Worm (Caenorhabditis elegans) whole organism, midembryonic: Measurements from ENCODE around the gene paic-1.

Experiments used
- T22C8.4 ChIP-seq: fragments of 200-800 bp; sonication (Bioruptor generic); IDR thresholded peaks from 2 replicates; pipeline ENCODE4 v1.3.6; 2022; ENCODE audit warnings: missing genetic modification characterization, missing compliant biosample characterization
- cog-1 ChIP-seq: sonication (generic microtip); optimal IDR thresholded peaks from 2 replicates; lab custom pipeline; 2016; ENCODE audit warnings: missing genetic modification characterization, missing compliant biosample characterization
- flt-1 ChIP-seq: fragments of 200-800 bp; sonication (Bioruptor generic); IDR thresholded peaks from 2 replicates; pipeline ENCODE4 v1.3.6; 2022; ENCODE audit warnings: missing genetic modification characterization, missing compliant biosample characterization
- klf-2 ChIP-seq: fragments of 200-800 bp; sonication (Bioruptor generic); conservative IDR thresholded peaks from 2 replicates; pipeline ENCODE4 v1.3.6; 2022; ENCODE audit warnings: missing genetic modification reagents, missing genetic modification characterization, missing compliant biosample characterization
- med-1 ChIP-seq: sonication (generic microtip); optimal IDR thresholded peaks from 2 replicates; lab custom pipeline; 2017; ENCODE audit warnings: missing genetic modification characterization, mild to moderate bottlenecking, missing compliant biosample characterization, antibody characterized with exemption, missing genetic modification reagents; ENCODE audit not compliant: insufficient read depth
- ref-1 ChIP-seq: fragments of 200-800 bp; sonication (Bioruptor generic); conservative IDR thresholded peaks from 2 replicates; pipeline ENCODE4 v1.3.6; 2022; ENCODE audit warnings: missing genetic modification reagents, missing genetic modification characterization, missing compliant biosample characterization
- tab-1 ChIP-seq: fragments of 200-800 bp; sonication (Bioruptor generic); IDR thresholded peaks from 2 replicates; pipeline ENCODE4 v1.3.6; 2022; ENCODE audit warnings: missing genetic modification characterization, missing compliant biosample characterization
- ztf-23 ChIP-seq: fragments of 200-800 bp; sonication (Bioruptor generic); IDR thresholded peaks from 2 replicates; pipeline ENCODE4 v1.3.6; 2022; ENCODE audit warnings: missing genetic modification reagents, missing genetic modification characterization, missing compliant biosample characterization
- ztf-29 ChIP-seq: fragments of 200-800 bp; sonication (Bioruptor generic); IDR thresholded peaks from 2 replicates; pipeline ENCODE4 v1.3.6; 2022; ENCODE audit warnings: missing genetic modification reagents, missing genetic modification characterization, missing compliant biosample characterization

The paic-1 gene

DNA sequence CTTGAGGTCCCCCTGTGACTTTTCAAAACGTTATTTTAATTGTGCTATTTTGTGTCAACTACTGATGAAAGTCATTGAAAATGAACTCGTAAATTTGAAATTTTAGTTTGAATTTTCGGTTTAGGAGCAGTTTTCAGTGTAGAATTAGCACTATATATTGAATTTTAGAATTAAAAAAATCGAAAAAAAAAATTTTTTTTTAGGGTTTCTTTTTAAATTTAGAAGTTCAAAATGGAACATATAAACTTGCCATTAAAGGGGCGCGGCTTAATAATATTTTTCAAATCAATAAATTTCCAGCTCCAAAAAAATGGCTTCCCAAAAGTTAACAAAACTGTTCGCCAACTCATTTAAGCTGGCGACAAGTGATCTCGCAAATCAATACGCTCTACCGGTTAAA, 21.4 kb downstream of the paic-1 start, which contains the start of gene H20J04.9:
Gene H20J04.9 (plus strand): TSS at position 301 of the 400 bp plus-strand sequence.
- no peak for TF ChIP-seq ztf-29
- TF ChIP-seq T22C8.4 (GFP tag; lab: Robert Waterston, UW), result no peak

DNA sequence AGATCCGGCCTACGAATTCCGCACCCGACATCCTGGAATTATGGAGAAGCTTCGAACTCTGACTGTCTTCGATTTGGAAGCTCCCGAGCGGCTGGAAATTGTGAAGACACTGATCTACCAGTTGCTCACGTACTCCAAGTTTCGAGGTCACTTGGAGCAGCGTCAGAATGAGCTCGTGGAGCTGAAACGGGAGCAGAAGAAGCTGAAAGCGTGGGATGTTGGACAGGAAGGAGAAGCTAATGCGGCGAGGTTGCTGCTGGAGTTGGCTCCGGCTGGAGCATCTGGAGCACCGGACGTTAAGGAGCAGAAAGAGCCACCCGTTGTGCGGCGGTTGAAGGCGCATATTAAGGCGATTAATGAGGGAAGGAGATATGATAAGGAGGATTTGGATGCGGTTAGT, 28.0 kb downstream of the paic-1 start:
- TF ChIP-seq klf-2 (no peak), ref-1 (GFP tag; lab: Robert Waterston, UW) (no peak), ztf-23 (GFP tag; lab: Robert Waterston, UW) (no peak)

DNA sequence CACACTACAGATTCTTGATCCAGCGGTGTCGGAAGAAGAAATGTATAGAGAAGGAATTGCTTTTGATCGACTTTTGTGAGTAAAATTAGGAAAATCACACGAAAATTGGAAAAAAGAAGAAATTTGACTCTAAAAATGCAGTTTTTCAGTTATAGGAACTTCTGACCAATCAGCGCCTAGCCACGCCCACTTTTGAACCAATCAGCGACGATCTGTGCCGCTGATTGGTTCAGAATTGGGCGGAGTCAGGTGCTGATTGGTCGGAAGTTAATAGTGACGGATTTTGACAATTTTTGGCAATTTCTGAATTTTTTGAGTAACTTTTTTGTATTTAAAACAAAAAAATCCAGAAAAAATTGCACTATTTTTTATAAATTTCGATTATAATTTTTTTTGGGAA, 30.8 kb downstream of the paic-1 start:
- TF ChIP-seq cog-1 (tag; lab: Kevin White, UChicago) (no peak), T22C8.4 (GFP tag; lab: Robert Waterston, UW) (no peak), tab-1 (GFP tag; lab: Robert Waterston, UW) (no peak), ref-1 (GFP tag; lab: Robert Waterston, UW) (no peak), flt-1 (GFP tag; lab: Robert Waterston, UW) (no peak), klf-2 (no peak), med-1 (GFP tag; lab: Kevin White, UChicago) (no peak), ztf-23 (GFP tag; lab: Robert Waterston, UW) (no peak), ztf-29 (no peak)

DNA sequence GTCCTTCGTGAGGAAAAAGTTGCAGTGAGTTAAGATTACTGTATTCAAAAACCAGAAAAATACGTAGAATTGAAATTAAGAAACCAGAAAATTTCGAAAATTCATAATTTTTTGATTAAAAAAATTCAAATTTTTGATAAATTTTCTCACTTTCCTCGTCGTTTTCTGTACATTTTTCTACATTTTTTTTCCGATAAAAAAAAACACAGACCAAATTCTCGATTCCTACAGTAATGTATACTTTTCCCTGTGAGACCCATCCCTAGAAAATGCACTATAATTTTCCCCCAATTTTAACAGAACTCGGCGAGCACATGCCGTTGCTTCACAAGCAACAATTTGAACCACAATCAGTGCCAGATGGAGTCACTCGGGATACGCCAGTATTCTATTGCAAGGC, 32.4 kb downstream of the paic-1 start, which contains the start of gene athp-2:
Gene athp-2 (plus strand): TSS at position 301 of the 400 bp plus-strand sequence.
- TF ChIP-seq ref-1 (GFP tag; lab: Robert Waterston, UW), result no peak
- TF ChIP-seq T22C8.4 (GFP tag; lab: Robert Waterston, UW), result no peak
- no peak for TF ChIP-seq flt-1 (GFP tag; lab: Robert Waterston, UW)
- TF ChIP-seq ztf-29, result no peak
- TF ChIP-seq cog-1 (tag; lab: Kevin White, UChicago), result no peak
- TF ChIP-seq med-1 (GFP tag; lab: Kevin White, UChicago), result no peak
- TF ChIP-seq tab-1 (GFP tag; lab: Robert Waterston, UW), result no peak
- no peak for TF ChIP-seq klf-2
- TF ChIP-seq ztf-23 (GFP tag; lab: Robert Waterston, UW), result no peak

DNA sequence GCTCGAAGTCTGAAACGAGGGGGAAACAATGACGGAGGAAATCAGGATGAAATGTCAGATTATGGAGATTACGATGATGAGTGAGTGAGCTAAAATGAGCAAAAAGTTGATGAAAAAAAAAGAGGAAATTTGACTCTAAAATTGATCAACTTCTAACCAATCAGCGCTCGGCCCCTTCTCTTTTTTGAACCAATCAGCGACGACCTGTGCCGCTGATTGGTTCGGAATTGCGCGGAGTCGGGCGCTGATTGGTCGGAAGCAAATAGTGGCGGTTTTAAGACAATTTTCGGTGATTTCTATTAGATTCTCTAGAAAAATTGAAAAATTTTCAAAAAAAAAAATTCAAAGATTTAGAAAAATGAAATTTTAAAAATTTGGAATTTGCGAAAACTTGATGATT, 34.6 kb downstream of the paic-1 start:
- TF ChIP-seq T22C8.4 (GFP tag; lab: Robert Waterston, UW) (no peak), ztf-23 (GFP tag; lab: Robert Waterston, UW) (no peak), cog-1 (tag; lab: Kevin White, UChicago) (no peak), flt-1 (GFP tag; lab: Robert Waterston, UW) (no peak), med-1 (GFP tag; lab: Kevin White, UChicago) (no peak), tab-1 (GFP tag; lab: Robert Waterston, UW) (no peak), ref-1 (GFP tag; lab: Robert Waterston, UW) (no peak), ztf-29 (no peak), klf-2 (no peak)

DNA sequence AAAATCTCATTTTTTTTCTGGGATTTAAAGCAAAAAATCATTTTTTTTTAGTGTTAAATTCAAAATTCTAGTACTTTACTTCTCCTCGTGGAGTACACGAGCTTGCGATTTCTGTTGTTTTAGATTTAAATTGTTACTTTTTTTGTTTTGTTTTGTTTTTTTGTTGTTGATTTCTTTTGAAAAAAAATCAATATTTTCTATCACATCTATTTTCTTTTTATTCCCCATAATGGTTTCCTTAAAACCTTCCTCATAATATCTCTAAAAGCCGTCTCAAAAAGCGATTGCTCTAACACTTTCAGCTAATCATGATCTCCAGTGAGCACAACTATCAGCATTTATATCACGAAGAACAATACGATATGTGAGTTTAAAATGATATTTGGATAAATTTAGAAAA, 37.9 kb downstream of the paic-1 start, which contains the start of gene madf-3:
Gene madf-3 (plus strand): TSS at position 301 of the 400 bp plus-strand sequence.
- TF ChIP-seq cog-1 (tag; lab: Kevin White, UChicago) (no peak), med-1 (GFP tag; lab: Kevin White, UChicago) (no peak), klf-2 (no peak), ref-1 (GFP tag; lab: Robert Waterston, UW) (no peak), ztf-29 (no peak), T22C8.4 (GFP tag; lab: Robert Waterston, UW) (no peak), tab-1 (GFP tag; lab: Robert Waterston, UW) (no peak), flt-1 (GFP tag; lab: Robert Waterston, UW) (no peak), ztf-23 (GFP tag; lab: Robert Waterston, UW) (no peak)

DNA sequence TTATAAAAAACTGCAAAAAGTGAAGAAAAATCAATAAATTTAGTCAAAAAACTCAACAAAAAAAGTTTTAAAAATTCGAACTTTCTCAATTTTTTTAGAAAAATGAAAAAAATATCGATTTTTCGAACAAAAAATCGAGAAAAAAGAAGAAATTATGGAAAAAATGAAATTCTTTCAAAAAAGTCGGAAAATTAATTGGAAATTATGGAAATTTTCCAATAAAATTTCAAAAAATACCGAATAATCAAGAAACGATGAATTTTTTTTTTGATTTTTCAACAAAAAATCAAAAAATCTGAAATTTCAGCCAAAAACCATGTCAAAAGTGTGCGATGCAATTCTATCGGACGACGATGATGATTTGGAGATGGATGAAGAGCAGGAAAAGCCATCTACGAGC, 43.6 kb downstream of the paic-1 start, which contains the start of gene H20J04.4:
Gene H20J04.4 (plus strand): TSS at position 301 of the 400 bp plus-strand sequence.
- TF ChIP-seq med-1 (GFP tag; lab: Kevin White, UChicago) (no peak), cog-1 (tag; lab: Kevin White, UChicago) (no peak), ztf-29 (no peak), tab-1 (GFP tag; lab: Robert Waterston, UW) (no peak), T22C8.4 (GFP tag; lab: Robert Waterston, UW) (no peak)

DNA sequence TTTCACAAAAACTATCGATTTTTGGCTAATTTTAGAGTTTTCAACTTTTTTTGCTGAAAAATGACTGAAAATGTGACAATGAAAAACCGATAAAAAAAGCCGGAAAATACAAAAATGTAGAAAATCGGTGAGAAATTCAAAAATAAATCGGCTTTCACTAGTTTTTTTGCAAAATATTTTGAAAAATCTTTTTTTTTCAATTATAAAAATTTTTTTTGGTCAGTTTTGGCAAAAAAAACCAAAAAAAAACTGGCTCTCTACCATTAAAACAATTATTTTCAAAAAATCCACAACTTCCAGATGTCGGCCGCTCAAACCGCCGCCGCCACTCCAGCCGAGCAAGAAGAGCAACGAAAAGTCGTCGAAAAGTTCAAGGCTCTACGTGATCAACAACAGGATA, 45.9 kb downstream of the paic-1 start, which contains the start of gene pfd-2:
Gene pfd-2 (plus strand): TSS at position 301 of the 400 bp plus-strand sequence.
- TF ChIP-seq ztf-29 (no peak), tab-1 (GFP tag; lab: Robert Waterston, UW) (no peak), flt-1 (GFP tag; lab: Robert Waterston, UW) (no peak)

DNA sequence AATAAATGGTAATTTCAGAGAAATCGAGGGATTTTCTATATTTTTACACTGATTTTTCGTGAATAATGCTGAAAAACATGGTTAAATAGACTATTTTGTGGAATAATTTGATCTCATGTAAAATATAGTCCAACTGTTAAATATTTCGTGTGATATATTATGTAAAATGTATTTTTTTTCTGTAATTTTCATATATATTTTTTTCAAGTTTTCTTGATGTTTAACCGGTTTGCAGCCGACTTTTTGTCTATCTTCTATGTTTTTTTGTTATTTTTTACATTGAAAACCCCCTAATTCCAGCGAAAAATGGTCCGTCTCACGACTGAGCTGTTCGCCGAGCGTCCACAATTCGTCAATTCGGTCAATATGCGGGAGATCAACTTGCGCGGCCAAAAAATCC, 48.3 kb downstream of the paic-1 start, which contains the start of gene mog-2:
Gene mog-2 (plus strand): TSS at position 301 of the 400 bp plus-strand sequence.
- no peak for TF ChIP-seq cog-1 (tag; lab: Kevin White, UChicago)
- no peak for TF ChIP-seq med-1 (GFP tag; lab: Kevin White, UChicago)
- TF ChIP-seq klf-2, result no peak
- TF ChIP-seq tab-1 (GFP tag; lab: Robert Waterston, UW), result no peak
- TF ChIP-seq ztf-29, result no peak
- no peak for TF ChIP-seq flt-1 (GFP tag; lab: Robert Waterston, UW)
- no peak for TF ChIP-seq ztf-23 (GFP tag; lab: Robert Waterston, UW)
- TF ChIP-seq T22C8.4 (GFP tag; lab: Robert Waterston, UW), result no peak
- no peak for TF ChIP-seq ref-1 (GFP tag; lab: Robert Waterston, UW)

DNA sequence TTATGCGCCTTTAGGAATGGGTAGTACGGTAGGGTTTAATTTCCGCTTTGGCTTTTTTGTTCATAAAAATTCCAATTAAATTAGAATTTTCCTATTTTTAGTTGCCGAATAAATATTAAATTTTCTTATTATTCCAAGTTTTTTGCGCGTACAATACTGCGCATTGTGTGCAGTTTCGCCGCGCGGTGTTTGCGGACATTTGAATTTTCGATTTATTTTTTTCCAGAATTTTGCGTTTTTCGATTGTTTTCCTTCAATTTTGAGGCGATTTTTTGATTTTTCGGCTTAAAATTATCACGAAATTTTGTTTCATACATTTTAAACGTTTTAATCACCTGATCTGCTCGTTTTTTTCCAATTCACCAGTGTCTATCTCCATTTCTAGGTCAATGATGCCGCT, 49.5 kb downstream of the paic-1 start, which contains the start of gene H20J04.6:
Gene H20J04.6 (plus strand): TSS at position 386 of the 400 bp plus-strand sequence.
- TF ChIP-seq klf-2 (no peak), flt-1 (GFP tag; lab: Robert Waterston, UW) (no peak), ref-1 (GFP tag; lab: Robert Waterston, UW) (no peak), med-1 (GFP tag; lab: Kevin White, UChicago) (no peak), tab-1 (GFP tag; lab: Robert Waterston, UW) (no peak), ztf-29 (no peak), ztf-23 (GFP tag; lab: Robert Waterston, UW) (no peak), T22C8.4 (GFP tag; lab: Robert Waterston, UW) (no peak), cog-1 (tag; lab: Kevin White, UChicago) (no peak)
